Worm (Caenorhabditis elegans) whole organism, L1 larva: ENCODE data around the gene F48G7.12.

Source experiments
- C16A3.4 ChIP-seq: fragments of 150-350 bp; optimal IDR thresholded peaks from 2 replicates; lab custom pipeline; 2014; ENCODE audit warnings: missing biosample characterization, missing genetic modification characterization
- C34B4.2 ChIP-seq: sonication (generic microtip); optimal IDR thresholded peaks from 2 replicates; lab custom pipeline; 2017; ENCODE audit warnings: mild to moderate bottlenecking, missing genetic modification characterization, missing compliant biosample characterization
- Y116A8C.19 ChIP-seq: sonication (generic microtip); optimal IDR thresholded peaks from 2 replicates; lab custom pipeline; 2016; ENCODE audit warnings: missing compliant biosample characterization, missing genetic modification characterization, borderline replicate concordance
- ceh-63 ChIP-seq: fragments of 200-800 bp; sonication (Bioruptor generic); optimal IDR thresholded peaks from 2 replicates; lab custom pipeline; 2018; ENCODE audit warnings: mild to moderate bottlenecking, missing genetic modification characterization, missing compliant biosample characterization
- ceh-82 ChIP-seq, 3 experiments: fragments of 150-350 bp in 1 of 3; sonication (generic microtip) in 2 of 3; optimal IDR thresholded peaks; 2 replicates each; lab custom pipeline; 2014 to 2017; ENCODE audit warnings: missing biosample characterization in 3 of 3, missing genetic modification characterization in 3 of 3
- dsc-1 ChIP-seq: sonication (generic microtip); optimal IDR thresholded peaks from 2 replicates; lab custom pipeline; 2016; ENCODE audit warnings: mild to moderate bottlenecking, missing genetic modification characterization, missing compliant biosample characterization
- efl-1 ChIP-seq, 4 experiments: fragments of 150-350 bp; optimal IDR thresholded peaks in 3 of 4; peaks in 1 of 4; 1 replicate in 1 of 4; 2 replicates in 3 of 4; lab custom pipeline; 2014; ENCODE audit warnings: missing biosample characterization in 2 of 4, missing genetic modification characterization in 2 of 4, missing genetic modification reagents in 2 of 4
- efl-3 ChIP-seq: fragments of 200-800 bp; sonication (Bioruptor generic); optimal IDR thresholded peaks from 2 replicates; lab custom pipeline; 2018; ENCODE audit warnings: mild to moderate bottlenecking, missing genetic modification characterization, missing compliant biosample characterization
- egl-27 ChIP-seq, 2 experiments: fragments of 150-350 bp in 1 of 2; sonication (generic microtip); optimal IDR thresholded peaks; 3 replicates each; lab custom pipeline; 2017 to 2018; ENCODE audit warnings: missing biosample characterization in 2 of 2, missing genetic modification characterization in 2 of 2, missing genetic modification reagents in 2 of 2
- elt-2 ChIP-seq: sonication (generic microtip); optimal IDR thresholded peaks from 2 replicates; lab custom pipeline; 2016; ENCODE audit warnings: missing genetic modification characterization, mild to moderate bottlenecking, inconsistent platforms, missing compliant biosample characterization, missing genetic modification reagents
- ets-5 ChIP-seq: fragments of 200-800 bp; sonication (Bioruptor generic); IDR thresholded peaks from 2 replicates; pipeline ENCODE4 v1.3.6; 2022; ENCODE audit warnings: missing genetic modification characterization, missing compliant biosample characterization
- fkh-8 ChIP-seq: sonication (generic microtip); optimal IDR thresholded peaks from 2 replicates; lab custom pipeline; 2016; ENCODE audit warnings: mild to moderate bottlenecking, missing genetic modification characterization, missing compliant biosample characterization
- fos-1 ChIP-seq: fragments of 150-350 bp; optimal IDR thresholded peaks from 2 replicates; lab custom pipeline; 2014; ENCODE audit warnings: missing biosample characterization, missing genetic modification characterization
- hpl-2 ChIP-seq: fragments of 150-350 bp; optimal IDR thresholded peaks from 2 replicates; lab custom pipeline; 2014; ENCODE audit warnings: missing biosample characterization, missing genetic modification reagents, missing genetic modification characterization
- lin-14 ChIP-seq: fragments of 200-800 bp; sonication (Bioruptor generic); optimal IDR thresholded peaks from 2 replicates; lab custom pipeline; 2018; ENCODE audit warnings: mild to moderate bottlenecking, missing genetic modification characterization, moderate library complexity, missing compliant biosample characterization
- lin-15B ChIP-seq: fragments of 150-350 bp; sonication (generic microtip); optimal IDR thresholded peaks from 3 replicates; lab custom pipeline; 2014; ENCODE audit warnings: missing biosample characterization, missing genetic modification characterization
- lin-39 ChIP-seq: fragments of 150-350 bp; optimal IDR thresholded peaks from 2 replicates; lab custom pipeline; 2014; ENCODE audit warnings: missing biosample characterization, missing genetic modification reagents, missing genetic modification characterization
- mab-9 ChIP-seq: fragments of 200-800 bp; sonication (Bioruptor generic); IDR thresholded peaks from 2 replicates; pipeline ENCODE4 v1.3.6; 2022; ENCODE audit warnings: missing genetic modification reagents, missing genetic modification characterization, missing compliant biosample characterization
- mdl-1 ChIP-seq, 2 experiments: fragments of 150-350 bp; optimal IDR thresholded peaks; 2 replicates each; lab custom pipeline; 2014 to 2017; ENCODE audit warnings: missing biosample characterization in 2 of 2, missing genetic modification characterization in 2 of 2, inconsistent platforms in 1 of 2
- mep-1 ChIP-seq: fragments of 150-350 bp; optimal IDR thresholded peaks from 2 replicates; lab custom pipeline; 2014; ENCODE audit warnings: missing biosample characterization, missing genetic modification characterization
- nhr-11 ChIP-seq: fragments of 150-350 bp; optimal IDR thresholded peaks from 2 replicates; lab custom pipeline; 2014; ENCODE audit warnings: missing biosample characterization, missing genetic modification characterization
- nhr-20 ChIP-seq: sonication (generic microtip); optimal IDR thresholded peaks from 2 replicates; lab custom pipeline; 2016; ENCODE audit warnings: mild to moderate bottlenecking, missing genetic modification characterization, missing compliant biosample characterization
- nhr-237 ChIP-seq: fragments of 150-350 bp; optimal IDR thresholded peaks from 2 replicates; lab custom pipeline; 2014; ENCODE audit warnings: missing biosample characterization, missing genetic modification characterization
- nhr-28 ChIP-seq: fragments of 150-350 bp; optimal IDR thresholded peaks from 2 replicates; lab custom pipeline; 2014; ENCODE audit warnings: missing biosample characterization, missing genetic modification characterization
- nhr-47 ChIP-seq: sonication (generic microtip); optimal IDR thresholded peaks from 2 replicates; lab custom pipeline; 2016; ENCODE audit warnings: mild to moderate bottlenecking, missing genetic modification characterization, moderate library complexity, missing compliant biosample characterization
- nhr-71 ChIP-seq: sonication (generic microtip); optimal IDR thresholded peaks from 2 replicates; lab custom pipeline; 2016; ENCODE audit warnings: mild to moderate bottlenecking, missing genetic modification characterization, moderate library complexity, missing compliant biosample characterization
- nhr-76 ChIP-seq: sonication (generic microtip); optimal IDR thresholded peaks from 2 replicates; lab custom pipeline; 2017; ENCODE audit warnings: missing biosample characterization, missing genetic modification characterization
- nhr-85 ChIP-seq: sonication (generic microtip); peaks from one replicate; lab custom pipeline; 2016; ENCODE audit warnings: missing genetic modification characterization, inconsistent platforms, missing compliant biosample characterization
- nhr-90 ChIP-seq: sonication (generic microtip); optimal IDR thresholded peaks from 2 replicates; lab custom pipeline; 2016; ENCODE audit warnings: mild to moderate bottlenecking, missing genetic modification characterization, missing compliant biosample characterization; ENCODE audit not compliant: poor library complexity
- pqm-1 ChIP-seq: sonication (generic microtip); optimal IDR thresholded peaks from 3 replicates; lab custom pipeline; 2017; ENCODE audit warnings: missing biosample characterization, missing genetic modification characterization
- rnt-1 ChIP-seq: sonication (generic microtip); optimal IDR thresholded peaks from 2 replicates; lab custom pipeline; 2016; ENCODE audit warnings: mild to moderate bottlenecking, missing genetic modification characterization, moderate library complexity, missing compliant biosample characterization
- snpc-4 ChIP-seq: fragments of 150-350 bp; optimal IDR thresholded peaks from 2 replicates; lab custom pipeline; 2014; ENCODE audit warnings: missing biosample characterization, missing genetic modification characterization
- swsn-7 ChIP-seq: sonication (generic microtip); optimal IDR thresholded peaks from 2 replicates; lab custom pipeline; 2016; ENCODE audit warnings: missing genetic modification characterization, missing compliant biosample characterization
- tbx-2 ChIP-seq: sonication (generic microtip); optimal IDR thresholded peaks from 2 replicates; lab custom pipeline; 2016; ENCODE audit warnings: missing genetic modification characterization, missing compliant biosample characterization
- xbp-1 ChIP-seq: sonication (generic microtip); optimal IDR thresholded peaks from 2 replicates; lab custom pipeline; 2016; ENCODE audit warnings: missing genetic modification characterization, missing compliant biosample characterization
- zag-1 ChIP-seq: fragments of 150-350 bp; optimal IDR thresholded peaks from 2 replicates; lab custom pipeline; 2014; ENCODE audit warnings: missing biosample characterization, missing genetic modification characterization
- zip-4 ChIP-seq: fragments of 200-800 bp; sonication (Bioruptor generic); optimal IDR thresholded peaks from 2 replicates; lab custom pipeline; 2018; ENCODE audit warnings: mild to moderate bottlenecking, missing genetic modification characterization, moderate library complexity, missing compliant biosample characterization

F48G7.12 gene

DNA sequence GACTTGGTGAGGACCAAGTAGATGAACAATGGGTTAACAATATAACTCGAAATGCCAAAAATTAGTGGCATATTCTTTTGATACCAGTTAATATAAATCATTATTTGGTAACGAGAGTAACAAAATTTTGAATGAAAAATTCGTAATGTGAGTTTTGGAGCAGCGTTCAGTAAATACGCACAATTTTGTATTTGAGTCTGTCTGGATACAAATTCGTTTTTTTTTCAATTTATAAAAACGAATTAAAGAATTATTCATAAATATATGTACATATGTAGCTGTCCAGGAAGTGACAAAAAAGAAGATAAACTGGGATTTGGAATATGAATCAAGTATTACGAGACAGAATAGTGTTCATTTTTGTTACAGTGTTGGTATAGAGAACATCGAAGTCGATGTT, 6.9 kb upstream of the F48G7.12 start, which contains the start of gene srj-5:
srj-5 (minus strand) TSS at position 101 of the 400 bp plus-strand sequence.
- TF ChIP-seq mab-9 (GFP tag; lab: Robert Waterston, UW), result no peak
- TF ChIP-seq nhr-71 (tag; lab: Kevin White, UChicago), result no peak
- TF ChIP-seq nhr-90, result no peak
- no peak for TF ChIP-seq dsc-1 (tag; lab: Kevin White, UChicago)
- TF ChIP-seq C34B4.2 (tag; lab: Kevin White, UChicago), result no peak
- TF ChIP-seq nhr-11 (tag; lab: Kevin White, UChicago), result no peak
- TF ChIP-seq nhr-28 (tag; lab: Kevin White, UChicago), result no peak
- TF ChIP-seq zip-4, result no peak
- no peak for TF ChIP-seq zag-1 (tag; lab: Kevin White, UChicago)
- no peak for TF ChIP-seq ceh-63 (GFP tag; lab: Kevin White, UChicago)
- TF ChIP-seq nhr-237 (tag; lab: Kevin White, UChicago), result no peak
- no peak for TF ChIP-seq lin-15B (tag; lab: Kevin White, UChicago)
- TF ChIP-seq ets-5 (GFP tag; lab: Robert Waterston, UW), result no peak
- TF ChIP-seq swsn-7 (tag; lab: Kevin White, UChicago), result no peak
- TF ChIP-seq Y116A8C.19 (tag; lab: Kevin White, UChicago), result no peak
- no peak for TF ChIP-seq tbx-2 (tag; lab: Kevin White, UChicago)
- TF ChIP-seq elt-2 (tag; lab: Kevin White, UChicago), result no peak

DNA sequence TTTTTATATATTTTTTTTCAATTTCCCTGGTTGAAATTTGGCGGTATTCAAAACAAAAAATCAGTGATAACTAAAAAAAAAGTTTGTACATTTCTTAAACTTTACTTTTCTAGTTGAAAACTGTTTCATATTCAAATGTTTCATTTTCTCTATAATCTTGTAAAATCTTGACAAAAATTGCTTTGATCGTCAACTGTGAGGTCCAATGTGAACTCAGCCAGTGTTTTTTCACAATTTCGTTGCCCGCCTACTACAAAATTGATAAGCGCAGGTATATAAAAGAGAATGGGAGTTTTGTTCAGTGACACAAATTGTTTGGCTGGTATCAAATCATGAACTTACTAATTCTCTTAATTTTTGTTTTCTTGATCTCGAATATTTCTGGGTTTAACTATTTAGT, 859 bp upstream of the F48G7.12 start, which contains the start of gene ugt-42:
ugt-42 (plus strand) TSS at position 301 of the 400 bp plus-strand sequence.
- TF ChIP-seq snpc-4 (tag; lab: Kevin White, UChicago), result no peak
- no peak for TF ChIP-seq fos-1 (tag; lab: Kevin White, UChicago)
- TF ChIP-seq lin-14 (GFP tag; lab: Kevin White, UChicago), result no peak
- no peak for TF ChIP-seq rnt-1 (tag; lab: Kevin White, UChicago)
- no peak for TF ChIP-seq egl-27 (tag; optimal IDR thresholded peaks at IDR 0.05; lab: Kevin White, UChicago)
- no peak for TF ChIP-seq mep-1 (tag; lab: Kevin White, UChicago)
- no peak for TF ChIP-seq nhr-76
- TF ChIP-seq lin-39 (tag; lab: Kevin White, UChicago), result no peak
- TF ChIP-seq nhr-47 (tag; lab: Kevin White, UChicago), result no peak
- no peak for TF ChIP-seq xbp-1 (tag; lab: Kevin White, UChicago)
- TF ChIP-seq nhr-71 (tag; lab: Kevin White, UChicago), result no peak
- no peak for TF ChIP-seq mdl-1 (tag; optimal IDR thresholded peaks at IDR 0.05; lab: Kevin White, UChicago)
- TF ChIP-seq nhr-85 (tag; lab: Kevin White, UChicago), result no peak

DNA sequence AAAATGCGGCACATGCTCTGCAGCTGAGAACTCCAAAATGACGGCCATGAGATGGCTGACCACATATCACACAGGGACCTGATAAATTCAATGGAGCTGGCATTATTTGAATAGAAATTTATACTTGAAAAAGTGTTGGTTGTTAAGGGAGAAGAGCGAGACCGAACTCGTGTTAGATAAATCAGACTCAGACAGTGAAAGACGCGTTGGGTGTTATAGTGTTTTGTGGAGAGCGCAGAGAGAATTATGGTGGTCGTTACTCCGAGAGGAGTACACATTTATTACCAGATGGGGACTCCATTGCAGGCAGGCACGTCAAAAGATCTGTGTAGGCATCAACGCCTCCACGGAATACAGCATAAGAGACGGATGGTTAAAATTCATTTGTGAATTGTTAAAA, 3.3 kb downstream of the F48G7.12 start, which contains the start of gene nhr-190:
nhr-190 (minus strand) TSS at position 175 of the 400 bp plus-strand sequence.
- TF ChIP-seq fkh-8 (peak; percentile 41), pqm-1 (tag; lab: Kevin White, UChicago) (no peak), ceh-82 (tag; optimal IDR thresholded peaks at IDR 0.05; lab: Kevin White, UChicago) (peak in 1 of 3 experiments; percentile 2), efl-3 (no peak), C16A3.4 (tag; lab: Kevin White, UChicago) (no peak), rnt-1 (tag; lab: Kevin White, UChicago) (peak; percentile 33), nhr-20 (tag; lab: Kevin White, UChicago) (peak; percentile 22), mdl-1 (tag; optimal IDR thresholded peaks at IDR 0.05; lab: Kevin White, UChicago) (no peak), efl-1 (optimal IDR thresholded peaks at IDR 0.05; lab: Kevin White, UChicago) (peak; percentile 31 to 47), efl-1 (GFP tag; optimal IDR thresholded peaks at IDR 0.05 in 1 of 2; lab: Kevin White, UChicago) (no peak), hpl-2 (GFP tag; lab: Kevin White, UChicago) (no peak), swsn-7 (tag; lab: Kevin White, UChicago) (peak; percentile 30)
